Worm (Caenorhabditis elegans) whole organism, early embryonic: ENCODE measurements around the gene flp-27.

Experiments used
- B0310.2 ChIP-seq: sonication (generic microtip); optimal IDR thresholded peaks from 2 replicates; lab custom pipeline; 2016; ENCODE audit warnings: mild to moderate bottlenecking, missing genetic modification characterization, missing compliant biosample characterization
- F13C5.2 ChIP-seq: sonication (generic microtip); optimal IDR thresholded peaks from 2 replicates; lab custom pipeline; 2017; ENCODE audit warnings: mild to moderate bottlenecking, missing genetic modification characterization, inconsistent platforms, missing compliant biosample characterization
- aly-1 ChIP-seq: sonication (generic microtip); optimal IDR thresholded peaks from 2 replicates; lab custom pipeline; 2016; ENCODE audit warnings: missing genetic modification characterization, missing compliant biosample characterization
- ama-1 ChIP-seq: fragments of 150-350 bp; optimal IDR thresholded peaks from 2 replicates; lab custom pipeline; 2014
- ceh-13 ChIP-seq: fragments of 200-800 bp; sonication (Bioruptor generic); optimal IDR thresholded peaks from 2 replicates; lab custom pipeline; 2018; ENCODE audit warnings: mild to moderate bottlenecking, missing genetic modification characterization, missing compliant biosample characterization
- ceh-36 ChIP-seq: sonication (generic microtip); optimal IDR thresholded peaks from 2 replicates; lab custom pipeline; 2016; ENCODE audit warnings: missing genetic modification characterization, inconsistent platforms, missing compliant biosample characterization
- ets-7 ChIP-seq: sonication (generic microtip); optimal IDR thresholded peaks from 2 replicates; lab custom pipeline; 2016; ENCODE audit warnings: missing genotype, missing genetic modification characterization, missing compliant biosample characterization
- flt-1 ChIP-seq: fragments of 200-800 bp; sonication (Bioruptor generic); IDR thresholded peaks from 2 replicates; pipeline ENCODE4 v1.3.6; 2022; ENCODE audit warnings: missing genetic modification characterization, missing compliant biosample characterization
- hmbx-1 ChIP-seq: sonication (generic microtip); optimal IDR thresholded peaks from 2 replicates; lab custom pipeline; 2016; ENCODE audit warnings: mild to moderate bottlenecking, missing genetic modification characterization, missing compliant biosample characterization
- hmg-4 ChIP-seq: fragments of 200-800 bp; sonication (Bioruptor generic); optimal IDR thresholded peaks from 2 replicates; lab custom pipeline; 2018; ENCODE audit warnings: mild to moderate bottlenecking, missing genetic modification characterization, missing compliant biosample characterization
- hnd-1 ChIP-seq: sonication (generic microtip); optimal IDR thresholded peaks from 2 replicates; lab custom pipeline; 2016; ENCODE audit warnings: missing genetic modification characterization, missing compliant biosample characterization
- pes-1 ChIP-seq: fragments of 200-800 bp; sonication (Bioruptor generic); IDR thresholded peaks from 2 replicates; pipeline ENCODE4 v1.3.6; 2022; ENCODE audit warnings: missing genetic modification reagents, missing genetic modification characterization, missing compliant biosample characterization
- scrt-1 ChIP-seq: fragments of 200-800 bp; sonication (Bioruptor generic); IDR thresholded peaks from 2 replicates; pipeline ENCODE4 v1.3.6; 2022; ENCODE audit warnings: missing genetic modification characterization, missing compliant biosample characterization
- sea-1 ChIP-seq: fragments of 200-800 bp; sonication (Bioruptor generic); conservative IDR thresholded peaks from 2 replicates; pipeline ENCODE4 v1.3.6; 2022; ENCODE audit warnings: missing genetic modification characterization, missing compliant biosample characterization
- tbx-11 ChIP-seq: fragments of 200-800 bp; sonication (Bioruptor generic); IDR thresholded peaks from 2 replicates; pipeline ENCODE4 v1.3.6; 2022; ENCODE audit warnings: missing genetic modification characterization, missing compliant biosample characterization
- tbx-37 ChIP-seq: fragments of 200-800 bp; sonication (Bioruptor generic); conservative IDR thresholded peaks from 2 replicates; pipeline ENCODE4 v1.3.6; 2022; ENCODE audit warnings: missing genetic modification reagents, missing genetic modification characterization, missing compliant biosample characterization
- tra-4 ChIP-seq: sonication (generic microtip); optimal IDR thresholded peaks from 2 replicates; lab custom pipeline; 2017; ENCODE audit warnings: missing genetic modification characterization, missing compliant biosample characterization

The flp-27 gene

ce11 chrII:5661735-5662177, 19.0 kb upstream of the flp-27 start:
- TF ChIP-seq aly-1 (tag; lab: Kevin White, UChicago) (peak; percentile 83), scrt-1 (GFP tag; lab: Robert Waterston, UW) (peak; percentile 90), ceh-13 (GFP tag; lab: Kevin White, UChicago) (peak; percentile 19), tbx-37 (GFP tag; lab: Robert Waterston, UW) (peak; percentile 72), ama-1 (peak; percentile 96), B0310.2 (tag; lab: Kevin White, UChicago) (peak; percentile 82), ceh-36 (peak; percentile 66), hmg-4 (GFP tag; lab: Kevin White, UChicago) (peak; percentile 92), hmbx-1 (tag; lab: Kevin White, UChicago) (peak; percentile 78), tbx-11 (GFP tag; lab: Robert Waterston, UW) (peak; percentile 80), flt-1 (GFP tag; lab: Robert Waterston, UW) (peak; percentile 73), hnd-1 (tag; lab: Kevin White, UChicago) (peak; percentile 64), sea-1 (peak; percentile 93), tra-4 (tag; lab: Kevin White, UChicago) (peak; percentile 72), F13C5.2 (tag; lab: Kevin White, UChicago) (peak; percentile 73), ets-7 (tag; lab: Kevin White, UChicago) (peak; percentile 40), pes-1 (GFP tag; lab: Robert Waterston, UW) (peak; percentile 83)

- TF ChIP-seq ets-7 (tag; lab: Kevin White, UChicago), result no peak
- no peak for TF ChIP-seq sea-1
- no peak for TF ChIP-seq aly-1 (tag; lab: Kevin White, UChicago)
- TF ChIP-seq hmg-4 (GFP tag; lab: Kevin White, UChicago), result no peak
- no peak for TF ChIP-seq scrt-1 (GFP tag; lab: Robert Waterston, UW)
- TF ChIP-seq ceh-13 (GFP tag; lab: Kevin White, UChicago), result no peak
- no peak for TF ChIP-seq flt-1 (GFP tag; lab: Robert Waterston, UW)
- TF ChIP-seq ama-1, result no peak
- TF ChIP-seq hmbx-1 (tag; lab: Kevin White, UChicago), result no peak
- TF ChIP-seq tbx-37 (GFP tag; lab: Robert Waterston, UW), result no peak
- TF ChIP-seq tbx-11 (GFP tag; lab: Robert Waterston, UW), result no peak
- TF ChIP-seq F13C5.2 (tag; lab: Kevin White, UChicago), result no peak
- TF ChIP-seq ceh-36, result no peak
- TF ChIP-seq hnd-1 (tag; lab: Kevin White, UChicago), result no peak
- no peak for TF ChIP-seq tra-4 (tag; lab: Kevin White, UChicago)
- no peak for TF ChIP-seq pes-1 (GFP tag; lab: Robert Waterston, UW)
- TF ChIP-seq B0310.2 (tag; lab: Kevin White, UChicago), result no peak
These were observed 17.5 kb upstream of the flp-27 start for ce11 chrII:5663180-5663791.

- TF ChIP-seq hnd-1 (tag; lab: Kevin White, UChicago) (no peak), ceh-13 (GFP tag; lab: Kevin White, UChicago) (no peak), hmbx-1 (tag; lab: Kevin White, UChicago) (no peak), ama-1 (no peak)
These were observed 15.8 kb upstream of the flp-27 start, which contains the start of gene C25H3.15 for ce11 chrII:5665029-5665428. C25H3.15 (plus strand) TSS chrII:5665329.

- TF ChIP-seq hmbx-1 (tag; lab: Kevin White, UChicago), result no peak
- no peak for TF ChIP-seq aly-1 (tag; lab: Kevin White, UChicago)
- TF ChIP-seq pes-1 (GFP tag; lab: Robert Waterston, UW), result no peak
- no peak for TF ChIP-seq hmg-4 (GFP tag; lab: Kevin White, UChicago)
- no peak for TF ChIP-seq tra-4 (tag; lab: Kevin White, UChicago)
- TF ChIP-seq B0310.2 (tag; lab: Kevin White, UChicago), result no peak
- TF ChIP-seq hnd-1 (tag; lab: Kevin White, UChicago), result no peak
- TF ChIP-seq ceh-13 (GFP tag; lab: Kevin White, UChicago), result no peak
- no peak for TF ChIP-seq ets-7 (tag; lab: Kevin White, UChicago)
- no peak for TF ChIP-seq sea-1
- no peak for TF ChIP-seq ceh-36
- TF ChIP-seq ama-1, result no peak
- TF ChIP-seq F13C5.2 (tag; lab: Kevin White, UChicago), result no peak
- no peak for TF ChIP-seq flt-1 (GFP tag; lab: Robert Waterston, UW)
- no peak for TF ChIP-seq tbx-37 (GFP tag; lab: Robert Waterston, UW)
These were observed 14.8 kb upstream of the flp-27 start, which contains the start of gene C25H3.16 for ce11 chrII:5665991-5666390. C25H3.16 (plus strand) TSS chrII:5666291.

DNA sequence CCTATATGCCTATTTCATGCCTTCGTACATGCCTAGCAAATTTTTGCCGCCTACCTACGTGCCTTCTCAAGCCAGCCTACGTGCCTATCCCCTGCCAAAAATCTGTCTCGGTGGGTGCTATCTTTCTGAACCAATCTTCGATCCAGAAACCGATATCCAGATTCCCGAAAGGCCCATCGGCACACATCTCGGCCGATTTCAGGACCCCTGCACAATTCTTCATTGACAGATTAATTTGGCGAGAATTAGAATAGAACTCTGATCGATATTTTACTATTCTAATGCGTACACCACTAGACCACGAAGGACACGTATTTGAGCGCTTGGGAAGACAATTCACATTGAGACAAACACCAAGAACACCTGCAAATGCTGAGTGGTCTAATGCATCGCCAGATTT, 13.3 kb upstream of the flp-27 start:
- TF ChIP-seq ceh-13 (GFP tag; lab: Kevin White, UChicago) (peak; percentile 43), hmg-4 (GFP tag; lab: Kevin White, UChicago) (peak; percentile 74), scrt-1 (GFP tag; lab: Robert Waterston, UW) (no peak), B0310.2 (tag; lab: Kevin White, UChicago) (peak; percentile 10), sea-1 (no peak), ceh-36 (peak; percentile 65), tra-4 (tag; lab: Kevin White, UChicago) (no peak), ama-1 (no peak), aly-1 (tag; lab: Kevin White, UChicago) (no peak), hmbx-1 (tag; lab: Kevin White, UChicago) (no peak), tbx-11 (GFP tag; lab: Robert Waterston, UW) (peak; percentile 63; the same call in 1 of the 2 replicates), hnd-1 (tag; lab: Kevin White, UChicago) (no peak)

ce11 chrII:5668830-5669229, 12.0 kb upstream of the flp-27 start, which contains the start of gene C25H3.7:
C25H3.7 (minus strand) TSS chrII:5668930.
- TF ChIP-seq hmg-4 (GFP tag; lab: Kevin White, UChicago) (no peak), aly-1 (tag; lab: Kevin White, UChicago) (no peak), tbx-11 (GFP tag; lab: Robert Waterston, UW) (no peak), hnd-1 (tag; lab: Kevin White, UChicago) (no peak), ama-1 (no peak), pes-1 (GFP tag; lab: Robert Waterston, UW) (no peak), hmbx-1 (tag; lab: Kevin White, UChicago) (no peak), tbx-37 (GFP tag; lab: Robert Waterston, UW) (no peak)
